Worm (Caenorhabditis elegans): ENCODE results near the gene clec-139.

ce11 chrII:4604149-4604548, 17.4 kb downstream of the clec-139 start:
- TF ChIP-seq tbx-37 (GFP tag; conservative IDR thresholded peaks at IDR 0.05) = no peak
- TF ChIP-seq ceh-13 (GFP tag; optimal IDR thresholded peaks at IDR 0.05) = no peak
